Worm (Caenorhabditis elegans) whole organism, L2 larva: ENCODE measurements around the gene C14A6.6.

ENCODE experiments used
- C34F6.9 ChIP-seq: fragments of 150-350 bp; optimal IDR thresholded peaks from 2 replicates; lab custom pipeline; 2014; ENCODE audit warnings: missing biosample characterization, missing genetic modification characterization
- F13H6.1 ChIP-seq: sonication (generic microtip); optimal IDR thresholded peaks from 2 replicates; lab custom pipeline; 2016; ENCODE audit warnings: missing genetic modification characterization, missing compliant biosample characterization
- R02D3.7 ChIP-seq: fragments of 150-350 bp; optimal IDR thresholded peaks from 2 replicates; lab custom pipeline; 2014; ENCODE audit warnings: missing biosample characterization, missing genetic modification characterization
- Y55F3AM.14 ChIP-seq: fragments of 200-800 bp; sonication (Bioruptor generic); optimal IDR thresholded peaks from 2 replicates; lab custom pipeline; 2018; ENCODE audit warnings: mild to moderate bottlenecking, missing genetic modification characterization, missing compliant biosample characterization
- ZK546.5 ChIP-seq: sonication (generic microtip); optimal IDR thresholded peaks from 2 replicates; lab custom pipeline; 2017; ENCODE audit warnings: missing biosample characterization, missing genetic modification characterization
- alr-1 ChIP-seq: fragments of 150-350 bp; optimal IDR thresholded peaks from 2 replicates; lab custom pipeline; 2014; ENCODE audit warnings: missing biosample characterization, missing genetic modification characterization
- aly-2 ChIP-seq: fragments of 150-350 bp; optimal IDR thresholded peaks from 2 replicates; lab custom pipeline; 2014; ENCODE audit warnings: missing biosample characterization, missing genetic modification characterization
- ama-1 ChIP-seq: fragments of 150-350 bp; optimal IDR thresholded peaks from 2 replicates; lab custom pipeline; 2018; ENCODE audit warnings: inconsistent platforms
- blmp-1 ChIP-seq: sonication (generic microtip); optimal IDR thresholded peaks from 2 replicates; lab custom pipeline; 2017; ENCODE audit warnings: missing genetic modification characterization, mild to moderate bottlenecking, missing compliant biosample characterization, antibody characterized with exemption, moderate library complexity; ENCODE audit not compliant: insufficient read depth
- ceh-16 ChIP-seq: fragments of 150-350 bp; optimal IDR thresholded peaks from 2 replicates; lab custom pipeline; 2014; ENCODE audit warnings: missing biosample characterization, missing genetic modification characterization
- ceh-82 ChIP-seq: fragments of 150-350 bp; optimal IDR thresholded peaks from 2 replicates; lab custom pipeline; 2014; ENCODE audit warnings: missing biosample characterization, missing genetic modification characterization
- crh-2 ChIP-seq: sonication (generic microtip); optimal IDR thresholded peaks from 2 replicates; lab custom pipeline; 2017; ENCODE audit warnings: missing biosample characterization, missing genetic modification characterization
- dmd-4 ChIP-seq: sonication (generic microtip); optimal IDR thresholded peaks from 2 replicates; lab custom pipeline; 2017; ENCODE audit warnings: missing biosample characterization, missing genetic modification characterization
- elt-1 ChIP-seq: fragments of 150-350 bp; optimal IDR thresholded peaks from 2 replicates; lab custom pipeline; 2014; ENCODE audit warnings: missing biosample characterization, missing genetic modification characterization
- elt-3 ChIP-seq: sonication (generic microtip); optimal IDR thresholded peaks from 2 replicates; lab custom pipeline; 2017; ENCODE audit warnings: missing biosample characterization, missing genetic modification characterization
- fos-1 ChIP-seq: fragments of 150-350 bp; optimal IDR thresholded peaks from 2 replicates; lab custom pipeline; 2014; ENCODE audit warnings: missing biosample characterization, missing genetic modification characterization
- gmeb-1 ChIP-seq: fragments of 150-350 bp; optimal IDR thresholded peaks from 2 replicates; lab custom pipeline; 2014; ENCODE audit warnings: missing biosample characterization, missing genetic modification characterization
- lin-11 ChIP-seq: fragments of 150-350 bp; sonication (generic microtip); optimal IDR thresholded peaks from 2 replicates; lab custom pipeline; 2014; ENCODE audit warnings: missing biosample characterization, missing genetic modification characterization, inconsistent platforms, mixed read lengths
- lin-13 ChIP-seq: fragments of 150-350 bp; optimal IDR thresholded peaks from 2 replicates; lab custom pipeline; 2014; ENCODE audit warnings: missing biosample characterization, missing genetic modification reagents, missing genetic modification characterization
- lin-39 ChIP-seq: fragments of 150-350 bp; optimal IDR thresholded peaks from 2 replicates; lab custom pipeline; 2014; ENCODE audit warnings: missing biosample characterization, missing genetic modification reagents, missing genetic modification characterization
- lsy-2 ChIP-seq, 2 experiments: fragments of 150-350 bp in 1 of 2; sonication (generic microtip) in 1 of 2; optimal IDR thresholded peaks; 2 replicates each; lab custom pipeline; 2014 to 2017; ENCODE audit warnings: missing biosample characterization in 2 of 2, missing genetic modification characterization in 2 of 2
- mbf-1 ChIP-seq: sonication (generic microtip); optimal IDR thresholded peaks from 2 replicates; lab custom pipeline; 2017; ENCODE audit warnings: missing biosample characterization, missing genetic modification characterization
- mdl-1 ChIP-seq, 2 experiments: fragments of 150-350 bp in 1 of 2; sonication (generic microtip) in 1 of 2; optimal IDR thresholded peaks; 2 replicates each; lab custom pipeline; 2017; ENCODE audit warnings: missing biosample characterization in 2 of 2, missing genetic modification characterization in 2 of 2
- nhr-12 ChIP-seq: fragments of 150-350 bp; optimal IDR thresholded peaks from 2 replicates; lab custom pipeline; 2014; ENCODE audit warnings: missing biosample characterization, missing genetic modification characterization
- nhr-129 ChIP-seq: fragments of 150-350 bp; optimal IDR thresholded peaks from 2 replicates; lab custom pipeline; 2014; ENCODE audit warnings: missing biosample characterization, missing genetic modification characterization
- nhr-23 ChIP-seq: fragments of 150-350 bp; optimal IDR thresholded peaks from 2 replicates; lab custom pipeline; 2014; ENCODE audit warnings: missing biosample characterization, missing genetic modification reagents, missing genetic modification characterization
- nhr-237 ChIP-seq: fragments of 150-350 bp; optimal IDR thresholded peaks from 2 replicates; lab custom pipeline; 2014; ENCODE audit warnings: missing biosample characterization, missing genetic modification characterization
- nhr-6 ChIP-seq: fragments of 150-350 bp; optimal IDR thresholded peaks from 2 replicates; lab custom pipeline; 2014; ENCODE audit warnings: missing biosample characterization, missing genetic modification characterization
- nhr-77 ChIP-seq: fragments of 150-350 bp; optimal IDR thresholded peaks from 2 replicates; lab custom pipeline; 2014; ENCODE audit warnings: missing biosample characterization, missing genetic modification characterization
- peb-1 ChIP-seq: fragments of 150-350 bp; optimal IDR thresholded peaks from 2 replicates; lab custom pipeline; 2014; ENCODE audit warnings: missing biosample characterization, missing genetic modification characterization
- sem-4 ChIP-seq: fragments of 150-350 bp; optimal IDR thresholded peaks from 2 replicates; lab custom pipeline; 2014; ENCODE audit warnings: missing biosample characterization, missing genetic modification reagents, missing genetic modification characterization
- skn-1 ChIP-seq: sonication (generic microtip); optimal IDR thresholded peaks from 2 replicates; lab custom pipeline; 2017; ENCODE audit warnings: missing biosample characterization, missing genetic modification characterization
- sma-3 ChIP-seq: sonication (generic microtip); optimal IDR thresholded peaks from 2 replicates; lab custom pipeline; 2016; ENCODE audit warnings: missing genetic modification reagents, missing genetic modification characterization, missing compliant biosample characterization
- snpc-4 ChIP-seq: fragments of 150-350 bp; optimal IDR thresholded peaks from 2 replicates; lab custom pipeline; 2014; ENCODE audit warnings: missing biosample characterization, missing genetic modification characterization
- unc-39 ChIP-seq: fragments of 150-350 bp; optimal IDR thresholded peaks from 2 replicates; lab custom pipeline; 2014; ENCODE audit warnings: missing biosample characterization, missing genetic modification characterization
- unc-55 ChIP-seq: fragments of 150-350 bp; sonication (generic microtip); optimal IDR thresholded peaks from 3 replicates; lab custom pipeline; 2014; ENCODE audit warnings: missing biosample characterization, missing genetic modification reagents, missing genetic modification characterization
- unc-62 ChIP-seq: fragments of 150-350 bp; optimal IDR thresholded peaks from 2 replicates; lab custom pipeline; 2014; ENCODE audit warnings: missing biosample characterization, missing genetic modification reagents, missing genetic modification characterization
- zag-1 ChIP-seq: fragments of 150-350 bp; optimal IDR thresholded peaks from 2 replicates; lab custom pipeline; 2014; ENCODE audit warnings: missing biosample characterization, missing genetic modification characterization
- ztf-1 ChIP-seq: fragments of 200-800 bp; sonication (Bioruptor generic); conservative IDR thresholded peaks from 2 replicates; pipeline ENCODE4 v1.3.6; 2022; ENCODE audit warnings: missing genetic modification characterization, missing compliant biosample characterization
- ztf-11 ChIP-seq: sonication (generic microtip); optimal IDR thresholded peaks from 2 replicates; lab custom pipeline; 2017; ENCODE audit warnings: missing biosample characterization, missing genetic modification characterization
- ztf-4 ChIP-seq: fragments of 150-350 bp; optimal IDR thresholded peaks from 2 replicates; lab custom pipeline; 2014; ENCODE audit warnings: missing biosample characterization, missing genetic modification characterization

The C14A6.6 gene

DNA sequence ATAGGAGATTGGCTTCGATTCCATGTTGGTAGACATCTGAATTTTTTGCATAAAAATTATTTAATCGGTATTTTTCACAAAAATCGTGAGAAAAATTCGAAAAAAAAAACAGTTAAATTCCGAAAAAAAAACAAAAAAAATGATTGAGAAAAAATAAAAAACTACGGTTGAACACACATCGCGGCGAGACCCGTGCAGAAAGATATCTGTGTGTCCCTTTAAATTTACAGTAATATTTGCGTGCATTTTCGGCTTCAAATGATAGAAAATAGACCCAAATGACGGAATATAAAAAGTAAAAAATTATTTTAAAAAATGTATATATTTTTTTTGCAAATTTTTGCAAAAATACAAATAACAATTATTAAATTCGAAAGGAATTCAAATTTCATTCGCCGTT lies 29.4 kb downstream of the C14A6.6 start:
- TF ChIP-seq ZK546.5: no peak
- TF ChIP-seq ama-1 (lab: Kevin White, UChicago): no peak
- no peak for TF ChIP-seq sma-3 (GFP tag; lab: Kevin White, UChicago)
- TF ChIP-seq ceh-16 (tag; lab: Kevin White, UChicago): no peak
- no peak for TF ChIP-seq nhr-6
- TF ChIP-seq unc-55 (GFP tag; lab: Kevin White, UChicago): no peak
- no peak for TF ChIP-seq F13H6.1
- TF ChIP-seq fos-1 (tag; lab: Kevin White, UChicago): no peak
- no peak for TF ChIP-seq alr-1 (tag; lab: Kevin White, UChicago)
- TF ChIP-seq ztf-1 (GFP tag; lab: Robert Waterston, UW): no peak
- TF ChIP-seq gmeb-1 (tag; lab: Kevin White, UChicago): no peak
- TF ChIP-seq ztf-11: no peak
- TF ChIP-seq lin-39 (tag; lab: Kevin White, UChicago): no peak
- no peak for TF ChIP-seq nhr-129
- TF ChIP-seq ceh-82: no peak

DNA sequence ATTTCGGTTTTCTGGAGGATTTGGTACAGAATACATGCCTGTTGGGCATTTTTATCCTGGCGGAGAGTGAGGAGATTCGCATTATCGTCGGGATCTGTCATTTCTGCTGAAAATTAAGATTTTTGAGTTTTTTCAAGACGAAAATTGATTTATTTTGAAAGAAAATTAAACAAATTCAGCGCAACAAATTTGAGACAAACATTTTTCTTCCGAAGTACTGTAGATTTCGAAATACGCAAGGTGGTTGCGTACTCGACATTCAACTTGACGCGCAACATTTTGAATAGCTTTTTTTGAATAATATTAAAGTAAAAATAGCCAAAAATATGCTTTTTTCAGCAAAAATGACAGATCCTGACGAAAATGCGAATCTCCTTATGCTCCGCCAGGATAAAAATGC lies 32.7 kb downstream of the C14A6.6 start, which contains the start of gene Y37H2A.7:
Y37H2A.7 (minus strand) TSS at position 101 of the 400 bp plus-strand sequence.
- TF ChIP-seq nhr-12 (tag; lab: Kevin White, UChicago) (no peak), R02D3.7 (tag; lab: Kevin White, UChicago) (no peak), crh-2 (no peak), peb-1 (no peak), unc-39 (no peak), Y55F3AM.14 (GFP tag; lab: Kevin White, UChicago) (no peak), aly-2 (no peak), skn-1 (tag; lab: Kevin White, UChicago) (no peak), dmd-4 (no peak), sma-3 (GFP tag; lab: Kevin White, UChicago) (no peak), ceh-16 (tag; lab: Kevin White, UChicago) (no peak), nhr-23 (tag; lab: Kevin White, UChicago) (no peak), zag-1 (tag; lab: Kevin White, UChicago) (no peak), mdl-1 (tag; optimal IDR thresholded peaks at IDR 0.05; lab: Kevin White, UChicago) (no peak), mbf-1 (no peak), sem-4 (tag; lab: Kevin White, UChicago) (no peak), ztf-4 (tag; lab: Kevin White, UChicago) (no peak), elt-1 (tag; lab: Kevin White, UChicago) (no peak), unc-55 (GFP tag; lab: Kevin White, UChicago) (no peak)

DNA sequence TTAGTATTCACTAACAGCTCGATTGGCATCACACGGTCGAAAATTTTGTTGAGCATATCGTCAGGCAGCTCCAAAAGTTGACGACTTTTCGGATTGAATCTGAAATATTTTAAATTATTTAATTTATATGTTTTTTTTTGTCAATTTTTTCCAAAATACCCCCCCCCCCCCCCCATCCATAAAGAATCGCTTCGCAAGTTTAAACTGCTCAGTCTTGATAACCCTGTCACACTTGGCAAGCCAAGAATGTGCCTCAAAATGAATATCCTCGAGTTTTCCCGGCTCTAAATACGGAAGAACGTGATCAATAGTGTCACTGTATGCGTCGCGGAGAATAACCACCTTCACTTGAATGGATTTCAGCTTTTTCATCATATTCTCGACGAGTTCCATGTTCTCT lies 33.9 kb downstream of the C14A6.6 start, which contains the start of gene Y37H2A.18:
Y37H2A.18 (minus strand) TSS at position 101 of the 400 bp plus-strand sequence.
- no peak for TF ChIP-seq ztf-1 (GFP tag; lab: Robert Waterston, UW)
- no peak for TF ChIP-seq gmeb-1 (tag; lab: Kevin White, UChicago)
- TF ChIP-seq mbf-1: no peak
- TF ChIP-seq nhr-23 (tag; lab: Kevin White, UChicago): no peak
- no peak for TF ChIP-seq ztf-4 (tag; lab: Kevin White, UChicago)
- TF ChIP-seq unc-39: no peak
- no peak for TF ChIP-seq snpc-4 (tag; lab: Kevin White, UChicago)
- no peak for TF ChIP-seq ztf-11
- TF ChIP-seq nhr-129: no peak
- TF ChIP-seq nhr-237 (tag; lab: Kevin White, UChicago): no peak
- no peak for TF ChIP-seq lin-13 (GFP tag; lab: Kevin White, UChicago)
- TF ChIP-seq lsy-2 (tag; optimal IDR thresholded peaks at IDR 0.05; lab: Kevin White, UChicago): no peak
- no peak for TF ChIP-seq nhr-77
- TF ChIP-seq ceh-82: no peak
- no peak for TF ChIP-seq lin-11
- TF ChIP-seq C34F6.9 (tag; lab: Kevin White, UChicago): no peak
- TF ChIP-seq dmd-4: no peak
- no peak for TF ChIP-seq elt-3
- no peak for TF ChIP-seq unc-62
- no peak for TF ChIP-seq blmp-1 (tag; lab: Kevin White, UChicago)

DNA sequence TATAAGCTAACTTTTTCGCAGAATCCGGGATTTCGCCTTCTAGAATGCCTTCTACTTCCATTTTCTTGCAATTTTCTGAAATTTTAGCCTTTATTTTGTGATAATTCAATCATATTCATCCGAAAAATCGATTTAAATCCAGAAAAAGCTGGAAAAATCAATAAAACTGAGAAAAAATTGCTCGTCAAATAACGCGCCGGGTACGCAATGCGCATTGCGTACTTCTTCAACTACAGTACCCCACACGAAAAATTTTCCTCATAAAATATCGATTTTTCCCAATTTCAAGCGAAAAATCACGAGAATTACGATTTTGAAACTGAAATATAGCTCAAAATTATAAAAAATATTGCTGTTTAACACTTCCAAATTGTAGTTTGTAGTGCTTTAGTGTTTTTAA lies 36.0 kb downstream of the C14A6.6 start, which contains the start of gene Y37H2A.12:
Y37H2A.12 (minus strand) TSS at position 81 of the 400 bp plus-strand sequence.
- TF ChIP-seq unc-39: no peak
- TF ChIP-seq ztf-4 (tag; lab: Kevin White, UChicago): no peak
- no peak for TF ChIP-seq mbf-1
- TF ChIP-seq blmp-1 (tag; lab: Kevin White, UChicago): no peak
- no peak for TF ChIP-seq nhr-77
- TF ChIP-seq ZK546.5: no peak
- TF ChIP-seq crh-2: no peak
- TF ChIP-seq zag-1 (tag; lab: Kevin White, UChicago): no peak
